Fruit fly (Drosophila melanogaster) whole organism, embryonic: ENCODE data around the gene Tmem214.

Experiments used
- Abd-B ChIP-seq: fragments of 200-800 bp; sonication (Bioruptor generic); optimal IDR thresholded peaks from 2 replicates; lab custom pipeline; 2018; ENCODE audit warnings: missing biosample characterization, mild to moderate bottlenecking, missing genetic modification characterization, moderate library complexity
- Awh ChIP-seq: fragments of 200-800 bp; sonication (Bioruptor generic); IDR thresholded peaks from 2 replicates; pipeline ENCODE4, ENCODE4 v1.3.6; 2022; ENCODE audit warnings: missing biosample characterization, missing genetic modification characterization
- B-H2 ChIP-seq: fragments of 200-800 bp; sonication (Bioruptor generic); optimal IDR thresholded peaks from 2 replicates; lab custom pipeline; 2018; ENCODE audit warnings: missing biosample characterization, mild to moderate bottlenecking, missing genetic modification characterization
- BtbVII ChIP-seq: fragments of 200-800 bp; sonication (Bioruptor generic); optimal IDR thresholded peaks from 3 replicates; lab custom pipeline; 2017; ENCODE audit warnings: missing biosample characterization, mild to moderate bottlenecking, missing genetic modification characterization
- CG1024 ChIP-seq: fragments of 200-800 bp; sonication (Bioruptor generic); IDR thresholded peaks from 2 replicates; pipeline ENCODE4 v1.3.6; 2022; ENCODE audit warnings: missing biosample characterization, missing genetic modification characterization
- CG10267 ChIP-seq: fragments of 200-800 bp; sonication (Bioruptor generic); optimal IDR thresholded peaks from 2 replicates; lab custom pipeline; 2018; ENCODE audit warnings: missing biosample characterization, mild to moderate bottlenecking, missing genetic modification characterization, moderate library complexity
- CG10654 ChIP-seq: fragments of 200-800 bp; sonication (Bioruptor generic); optimal IDR thresholded peaks from 2 replicates; lab custom pipeline; 2016; ENCODE audit warnings: missing biosample characterization, missing genetic modification characterization
- CG11093 ChIP-seq: fragments of 200-800 bp; sonication (Bioruptor generic); IDR thresholded peaks from 3 replicates; pipeline ENCODE4 v1.3.6; 2022; ENCODE audit warnings: missing biosample characterization, missing genetic modification characterization
- CG11398 ChIP-seq: fragments of 200-800 bp; sonication (Bioruptor generic); optimal IDR thresholded peaks from 2 replicates; lab custom pipeline; 2016; ENCODE audit warnings: missing biosample characterization, missing genetic modification characterization
- CG11504 ChIP-seq: fragments of 200-800 bp; sonication (Bioruptor generic); optimal IDR thresholded peaks from 3 replicates; lab custom pipeline; 2019; ENCODE audit warnings: missing biosample characterization, mild to moderate bottlenecking, missing genetic modification characterization, moderate library complexity
- CG11696 ChIP-seq: fragments of 200-800 bp; sonication (Bioruptor generic); IDR thresholded peaks from 2 replicates; pipeline ENCODE4 v1.3.6; 2022; ENCODE audit warnings: missing biosample characterization, missing genetic modification characterization
- CG12391 ChIP-seq: fragments of 200-800 bp; sonication (Bioruptor generic); optimal IDR thresholded peaks from 3 replicates; lab custom pipeline; 2018; ENCODE audit warnings: missing biosample characterization, mild to moderate bottlenecking, missing genetic modification characterization, moderate library complexity
- CG13296 ChIP-seq: fragments of 200-800 bp; sonication (Bioruptor generic); optimal IDR thresholded peaks from 3 replicates; lab custom pipeline; 2018; ENCODE audit warnings: missing biosample characterization, mild to moderate bottlenecking, missing genetic modification characterization
- CG14667 ChIP-seq: fragments of 200-800 bp; sonication (Bioruptor generic); IDR thresholded peaks from 2 replicates; pipeline ENCODE4 v1.3.6; 2022; ENCODE audit warnings: missing biosample characterization, missing genetic modification characterization
- CG14965 ChIP-seq: fragments of 200-800 bp; sonication (Bioruptor generic); optimal IDR thresholded peaks from 2 replicates; lab custom pipeline; 2016; ENCODE audit warnings: missing biosample characterization, missing genetic modification characterization, borderline replicate concordance
- CG16863 ChIP-seq: fragments of 200-800 bp; sonication (Bioruptor generic); optimal IDR thresholded peaks from 3 replicates; lab custom pipeline; 2016; ENCODE audit warnings: missing biosample characterization, missing genetic modification characterization
- CG17385 ChIP-seq: fragments of 200-800 bp; sonication (Bioruptor generic); optimal IDR thresholded peaks from 3 replicates; lab custom pipeline; 2018; ENCODE audit warnings: missing biosample characterization, mild to moderate bottlenecking, missing genetic modification characterization
- CG18599 ChIP-seq: fragments of 200-800 bp; sonication (Bioruptor generic); optimal IDR thresholded peaks from 3 replicates; lab custom pipeline; 2017; ENCODE audit warnings: missing biosample characterization, missing genetic modification characterization, mild to moderate bottlenecking, moderate library complexity, missing genetic modification reagents
- CG31388 ChIP-seq: fragments of 200-800 bp; sonication (Bioruptor generic); optimal IDR thresholded peaks from 2 replicates; lab custom pipeline; 2016; ENCODE audit warnings: missing biosample characterization, missing genetic modification characterization
- CG3281 ChIP-seq: fragments of 200-800 bp; sonication (Bioruptor generic); optimal IDR thresholded peaks from 3 replicates; lab custom pipeline; 2017; ENCODE audit warnings: missing biosample characterization, mild to moderate bottlenecking, missing genetic modification characterization
- CG4282 ChIP-seq: fragments of 200-800 bp; sonication (Bioruptor generic); optimal IDR thresholded peaks from 2 replicates; lab custom pipeline; 2016; ENCODE audit warnings: missing biosample characterization, missing genetic modification characterization
- CG4424 ChIP-seq: fragments of 200-800 bp; sonication (Bioruptor generic); optimal IDR thresholded peaks from 3 replicates; lab custom pipeline; 2016; ENCODE audit warnings: missing biosample characterization, missing genetic modification characterization
- CG4730 ChIP-seq: fragments of 200-800 bp; sonication (Bioruptor generic); IDR thresholded peaks from 2 replicates; pipeline ENCODE4 v1.3.6; 2022; ENCODE audit warnings: missing biosample characterization, missing genetic modification characterization
- CG5953 ChIP-seq: fragments of 200-800 bp; sonication (Bioruptor generic); IDR thresholded peaks from 2 replicates; pipeline ENCODE4 v1.3.6; 2022; ENCODE audit warnings: missing biosample characterization, missing genetic modification characterization
- CG6765 ChIP-seq: fragments of 200-800 bp; sonication (Bioruptor generic); optimal IDR thresholded peaks from 3 replicates; lab custom pipeline; 2017; ENCODE audit warnings: missing biosample characterization, mild to moderate bottlenecking, missing genetic modification characterization
- CG7963 ChIP-seq: fragments of 200-800 bp; sonication (Bioruptor generic); IDR thresholded peaks from 3 replicates; pipeline ENCODE4 v1.3.6; 2022; ENCODE audit warnings: missing biosample characterization, missing genetic modification characterization; ENCODE audit not compliant: partially characterized antibody
- CG8281 ChIP-seq: fragments of 200-800 bp; sonication (Bioruptor generic); optimal IDR thresholded peaks from 2 replicates; lab custom pipeline; 2018; ENCODE audit warnings: missing biosample characterization, mild to moderate bottlenecking, missing genetic modification characterization, moderate library complexity
- CG8359 ChIP-seq: fragments of 200-800 bp; sonication (Bioruptor generic); optimal IDR thresholded peaks from 2 replicates; lab custom pipeline; 2017; ENCODE audit warnings: missing biosample characterization, mild to moderate bottlenecking, missing genetic modification characterization, borderline replicate concordance
- CG9727 ChIP-seq: fragments of 200-800 bp; sonication (Bioruptor generic); optimal IDR thresholded peaks from 3 replicates; lab custom pipeline; 2017; ENCODE audit warnings: missing biosample characterization, mild to moderate bottlenecking, missing genetic modification characterization
- CrebB ChIP-seq: fragments of 200-800 bp; sonication (Bioruptor generic); optimal IDR thresholded peaks from 3 replicates; lab custom pipeline; 2018; ENCODE audit warnings: missing biosample characterization, mild to moderate bottlenecking, missing genetic modification characterization
- Dad ChIP-seq: fragments of 200-800 bp; sonication (Bioruptor generic); optimal IDR thresholded peaks from 3 replicates; lab custom pipeline; 2016; ENCODE audit warnings: missing biosample characterization, missing genetic modification characterization
- Dip3 ChIP-seq: fragments of 200-800 bp; sonication (Bioruptor generic); optimal IDR thresholded peaks from 3 replicates; lab custom pipeline; 2016; ENCODE audit warnings: missing biosample characterization, missing genetic modification characterization
- Eip74EF ChIP-seq, 2 experiments: fragments of 200-800 bp in 1 of 2; fragments of >200 bp in 1 of 2; sonication (Bioruptor generic) in 1 of 2; optimal IDR thresholded peaks; 2 replicates each; lab custom pipeline; 2017 to 2019; ENCODE audit warnings: missing biosample characterization in 2 of 2, missing genetic modification characterization in 2 of 2, mild to moderate bottlenecking in 1 of 2, moderate library complexity in 1 of 2
- Fer2 ChIP-seq: fragments of 200-800 bp; sonication (Bioruptor generic); optimal IDR thresholded peaks from 2 replicates; lab custom pipeline; 2018; ENCODE audit warnings: missing biosample characterization, mild to moderate bottlenecking, missing genetic modification characterization, moderate library complexity
- HLH4C ChIP-seq: fragments of 200-800 bp; sonication (Bioruptor generic); IDR thresholded peaks from 3 replicates; pipeline ENCODE4 v1.3.6; 2022; ENCODE audit warnings: missing biosample characterization, missing genetic modification characterization; ENCODE audit not compliant: partially characterized antibody
- HmgZ ChIP-seq: fragments of 200-800 bp; sonication (Bioruptor generic); optimal IDR thresholded peaks from 2 replicates; lab custom pipeline; 2018; ENCODE audit warnings: missing biosample characterization, mild to moderate bottlenecking, missing genetic modification characterization
- Kr ChIP-seq: fragments of 200-800 bp; sonication (Bioruptor generic); optimal IDR thresholded peaks from 2 replicates; lab custom pipeline; 2017; ENCODE audit warnings: missing biosample characterization, mild to moderate bottlenecking, missing genetic modification characterization
- MESR4 ChIP-seq: fragments of 200-800 bp; sonication (Bioruptor generic); optimal IDR thresholded peaks from 2 replicates; lab custom pipeline; 2018; ENCODE audit warnings: missing biosample characterization, mild to moderate bottlenecking, missing genetic modification characterization, moderate library complexity
- MTF-1 ChIP-seq: fragments of 200-800 bp; sonication (Bioruptor generic); optimal IDR thresholded peaks from 2 replicates; lab custom pipeline; 2018; ENCODE audit warnings: missing biosample characterization, mild to moderate bottlenecking, missing genetic modification characterization, borderline replicate concordance
- Mad ChIP-seq: fragments of 200-800 bp; sonication (Bioruptor generic); optimal IDR thresholded peaks from 2 replicates; lab custom pipeline; 2016; ENCODE audit warnings: missing biosample characterization, missing genetic modification characterization
- NK7.1 ChIP-seq: fragments of 200-800 bp; sonication (Bioruptor generic); optimal IDR thresholded peaks from 3 replicates; lab custom pipeline; 2016; ENCODE audit warnings: missing biosample characterization, missing genetic modification characterization
- Neu2 ChIP-seq: fragments of 200-800 bp; sonication (Bioruptor generic); optimal IDR thresholded peaks from 3 replicates; lab custom pipeline; 2016; ENCODE audit warnings: missing biosample characterization, missing genetic modification characterization, borderline replicate concordance
- Usf ChIP-seq: fragments of 200-800 bp; sonication (Bioruptor generic); optimal IDR thresholded peaks from 2 replicates; lab custom pipeline; 2017; ENCODE audit warnings: missing genotype, missing biosample characterization, missing genetic modification characterization
- ab ChIP-seq: fragments of 200-800 bp; sonication (Bioruptor generic); optimal IDR thresholded peaks from 2 replicates; lab custom pipeline; 2016; ENCODE audit warnings: missing biosample characterization, missing genetic modification characterization
- bigmax ChIP-seq: fragments of 200-800 bp; sonication (Bioruptor generic); optimal IDR thresholded peaks from 2 replicates; lab custom pipeline; 2018; ENCODE audit warnings: missing biosample characterization, mild to moderate bottlenecking, missing genetic modification characterization
- btn ChIP-seq: fragments of 200-800 bp; sonication (Bioruptor generic); optimal IDR thresholded peaks from 2 replicates; lab custom pipeline; 2016; ENCODE audit warnings: missing biosample characterization, missing genetic modification characterization
- insv ChIP-seq, 2 experiments: fragments of 200-800 bp; sonication (Bioruptor generic); optimal IDR thresholded peaks; 3 replicates each; lab custom pipeline; 2016 to 2018; ENCODE audit warnings: missing biosample characterization in 2 of 2, missing genetic modification characterization in 2 of 2
- pnt ChIP-seq: fragments of 200-800 bp; sonication (Bioruptor generic); optimal IDR thresholded peaks from 3 replicates; lab custom pipeline; 2016; ENCODE audit warnings: missing biosample characterization, missing genetic modification characterization
- tap ChIP-seq: fragments of 200-800 bp; optimal IDR thresholded peaks from 3 replicates; lab custom pipeline; 2019; ENCODE audit warnings: missing biosample characterization, mild to moderate bottlenecking, missing genetic modification characterization, moderate library complexity
- zfh2 ChIP-seq: fragments of 200-800 bp; sonication (Bioruptor generic); optimal IDR thresholded peaks from 2 replicates; lab custom pipeline; 2016; ENCODE audit warnings: missing biosample characterization, missing genetic modification characterization

Gene Tmem214

DNA sequence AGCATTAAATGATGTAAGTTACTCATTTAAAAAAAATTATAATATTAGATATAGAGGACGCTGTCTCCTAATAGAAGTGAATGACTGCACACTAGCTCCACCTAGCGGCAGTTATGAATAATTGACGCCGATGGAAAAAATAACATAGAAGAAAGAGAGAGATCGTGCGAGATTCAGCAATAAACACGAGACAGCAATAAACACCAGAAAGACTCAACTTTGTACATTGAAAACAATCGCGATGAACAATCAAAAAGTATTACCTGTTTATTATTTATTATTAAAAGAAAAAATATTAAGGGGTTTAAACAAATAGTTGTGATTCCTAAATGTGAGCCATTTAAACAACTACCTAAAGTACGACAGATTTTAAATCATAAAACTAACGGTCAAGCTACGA is 16.1 kb upstream of the Tmem214 start (continued):
- TF ChIP-seq CG11398 (no peak), HmgZ (tag; lab: Kevin White, UChicago) (no peak), CrebB (tag; lab: Kevin White, UChicago) (no peak), CG8281 (tag; lab: Kevin White, UChicago) (peak; percentile 7), CG7963 (GFP tag; lab: Robert Waterston, UW) (no peak), Neu2 (GFP tag; lab: Kevin White, UChicago) (no peak), Dip3 (GFP tag; lab: Kevin White, UChicago) (no peak), CG14667 (GFP tag; lab: Robert Waterston, UW) (peak; percentile 38; the same call in 1 of the 2 replicates), CG10267 (tag; lab: Kevin White, UChicago) (peak; percentile 59), CG12391 (tag; lab: Kevin White, UChicago) (peak; percentile 7), Fer2 (no peak), CG13296 (GFP tag; lab: Kevin White, UChicago) (no peak), tap (no peak), CG4424 (GFP tag; lab: Kevin White, UChicago) (peak; percentile 21), CG8359 (GFP tag; lab: Kevin White, UChicago) (no peak), CG4730 (GFP tag; lab: Robert Waterston, UW) (0 out of 2 replicates have a peak, but pooled peaks have one; percentile 23), CG9727 (peak; percentile 46), Usf (GFP tag; lab: Kevin White, UChicago) (no peak), CG1024 (peak; percentile 70), BtbVII (GFP tag; lab: Kevin White, UChicago) (no peak), CG4282 (GFP tag; lab: Kevin White, UChicago) (no peak), CG6765 (GFP tag; lab: Kevin White, UChicago) (no peak), Abd-B (no peak), Awh (GFP tag; lab: Robert Waterston, UW) (peak; percentile 48; the same call in 1 of the 2 replicates), CG18599 (GFP tag; lab: Kevin White, UChicago) (no peak), Dad (GFP tag; lab: Kevin White, UChicago) (no peak), B-H2 (GFP tag; lab: Kevin White, UChicago) (no peak), zfh2 (GFP tag; lab: Kevin White, UChicago) (no peak), Eip74EF (GFP tag; optimal IDR thresholded peaks at IDR 0.05; lab: Kevin White, UChicago) (no peak), MESR4 (GFP tag; lab: Kevin White, UChicago) (no peak), CG11696 (peak; percentile 68), HLH4C (GFP tag; lab: Robert Waterston, UW) (no peak), CG14965 (GFP tag; lab: Kevin White, UChicago) (no peak), NK7.1 (GFP tag; lab: Kevin White, UChicago) (no peak), CG31388 (GFP tag; lab: Kevin White, UChicago) (no peak), btn (GFP tag; lab: Kevin White, UChicago) (no peak), CG10654 (GFP tag; lab: Kevin White, UChicago) (no peak), CG3281 (GFP tag; lab: Kevin White, UChicago) (no peak), insv (GFP tag; optimal IDR thresholded peaks at IDR 0.05; lab: Kevin White, UChicago) (no peak), bigmax (GFP tag; lab: Kevin White, UChicago) (no peak), MTF-1 (GFP tag; lab: Kevin White, UChicago) (peak; percentile 1), CG11504 (no peak), CG5953 (GFP tag; lab: Robert Waterston, UW) (peak; percentile 47), Mad (no peak), CG17385 (GFP tag; lab: Kevin White, UChicago) (no peak), Kr (GFP tag; lab: Kevin White, UChicago) (no peak), CG11093 (GFP tag; lab: Robert Waterston, UW) (no peak), pnt (GFP tag; lab: Kevin White, UChicago) (no peak), ab (GFP tag; lab: Kevin White, UChicago) (no peak), CG16863 (GFP tag; lab: Kevin White, UChicago) (no peak)
